Fruit fly (Drosophila melanogaster) whole organism, prepupa: Measurements from ENCODE around the gene mthl12.

Source experiments
- Blimp-1 ChIP-seq: fragments of 200-800 bp; sonication (Bioruptor generic); optimal IDR thresholded peaks from 3 replicates; lab custom pipeline; 2017; ENCODE audit warnings: missing biosample characterization, missing genetic modification characterization, mild to moderate bottlenecking, moderate library complexity, missing genetic modification reagents
- CG11294 ChIP-seq: fragments of 200-800 bp; sonication (Bioruptor generic); IDR thresholded peaks from 2 replicates; pipeline ENCODE4 v1.3.6; 2022; ENCODE audit warnings: missing biosample characterization, missing genetic modification characterization
- CG11762 ChIP-seq: fragments of 200-800 bp; sonication (Bioruptor generic); optimal IDR thresholded peaks from 3 replicates; lab custom pipeline; 2016; ENCODE audit warnings: missing biosample characterization, missing genetic modification characterization; ENCODE audit not compliant: insufficient read depth
- CG11902 ChIP-seq: fragments of 200-800 bp; sonication (Bioruptor generic); optimal IDR thresholded peaks from 3 replicates; lab custom pipeline; 2016; ENCODE audit warnings: missing biosample characterization, missing genetic modification characterization
- CG15336 ChIP-seq: fragments of 200-800 bp; sonication (Bioruptor generic); IDR thresholded peaks from 2 replicates; pipeline ENCODE4 v1.3.6; 2022; ENCODE audit warnings: missing biosample characterization, missing genetic modification characterization
- CG1621 ChIP-seq: fragments of 200-800 bp; sonication (Bioruptor generic); optimal IDR thresholded peaks from 3 replicates; lab custom pipeline; 2018; ENCODE audit warnings: missing biosample characterization, mild to moderate bottlenecking, missing genetic modification characterization
- CG3032 ChIP-seq: fragments of 200-800 bp; optimal IDR thresholded peaks from 2 replicates; lab custom pipeline; 2019; ENCODE audit warnings: missing biosample characterization, mild to moderate bottlenecking, missing genetic modification characterization, moderate library complexity
- CG31627 ChIP-seq: fragments of 200-800 bp; sonication (Bioruptor generic); optimal IDR thresholded peaks from 3 replicates; lab custom pipeline; 2016; ENCODE audit warnings: missing biosample characterization, missing genetic modification characterization
- CG34406 ChIP-seq: fragments of 200-800 bp; sonication (Bioruptor generic); optimal IDR thresholded peaks from 3 replicates; lab custom pipeline; 2016; ENCODE audit warnings: missing biosample characterization, missing genetic modification characterization
- CG3919 ChIP-seq: fragments of 200-800 bp; sonication (Bioruptor generic); optimal IDR thresholded peaks from 3 replicates; lab custom pipeline; 2016; ENCODE audit warnings: missing biosample characterization, missing genetic modification characterization
- CG4318 ChIP-seq: fragments of 200-800 bp; sonication (Bioruptor generic); optimal IDR thresholded peaks from 3 replicates; lab custom pipeline; 2017; ENCODE audit warnings: missing biosample characterization, mild to moderate bottlenecking, missing genetic modification characterization
- CG6163 ChIP-seq: fragments of 200-800 bp; sonication (Bioruptor generic); IDR thresholded peaks from 3 replicates; pipeline ENCODE4 v1.3.6; 2022; ENCODE audit warnings: missing biosample characterization, missing genetic modification characterization
- CG6276 ChIP-seq: fragments of 200-800 bp; sonication (Bioruptor generic); optimal IDR thresholded peaks from 2 replicates; lab custom pipeline; 2017; ENCODE audit warnings: missing biosample characterization, mild to moderate bottlenecking, missing genetic modification characterization
- CG6792 ChIP-seq: fragments of 200-800 bp; sonication (Bioruptor generic); optimal IDR thresholded peaks from 3 replicates; lab custom pipeline; 2016; ENCODE audit warnings: missing biosample characterization, missing genetic modification characterization
- CG6808 ChIP-seq: fragments of 200-800 bp; sonication (Bioruptor generic); optimal IDR thresholded peaks from 3 replicates; lab custom pipeline; 2017; ENCODE audit warnings: missing biosample characterization, missing genetic modification characterization, mild to moderate bottlenecking, moderate library complexity, missing genetic modification reagents
- CG6854 ChIP-seq: fragments of 200-800 bp; sonication (Bioruptor generic); optimal IDR thresholded peaks from 2 replicates; lab custom pipeline; 2017; ENCODE audit warnings: missing biosample characterization, mild to moderate bottlenecking, missing genetic modification characterization
- CG7368 ChIP-seq: fragments of 200-800 bp; sonication (Bioruptor generic); optimal IDR thresholded peaks from 3 replicates; lab custom pipeline; 2016; ENCODE audit warnings: missing biosample characterization, missing genetic modification characterization
- CG8319 ChIP-seq: fragments of 200-800 bp; sonication (Bioruptor generic); optimal IDR thresholded peaks from 3 replicates; lab custom pipeline; 2016; ENCODE audit warnings: missing biosample characterization, missing genetic modification characterization
- CG8632 ChIP-seq: fragments of 200-800 bp; sonication (Bioruptor generic); optimal IDR thresholded peaks from 3 replicates; lab custom pipeline; 2016; ENCODE audit warnings: missing biosample characterization, missing genetic modification characterization
- CG9139 ChIP-seq: fragments of 200-800 bp; sonication (Bioruptor generic); optimal IDR thresholded peaks from 3 replicates; lab custom pipeline; 2017; ENCODE audit warnings: missing biosample characterization, mild to moderate bottlenecking, missing genetic modification characterization
- Eip75B ChIP-seq: fragments of 200-800 bp; sonication (Bioruptor generic); optimal IDR thresholded peaks from 3 replicates; lab custom pipeline; 2016; ENCODE audit warnings: missing biosample characterization, missing genetic modification characterization
- Eip78C ChIP-seq: fragments of 200-800 bp; sonication (Bioruptor generic); peaks from one replicate; lab custom pipeline; 2016; ENCODE audit warnings: missing biosample characterization, missing genetic modification characterization
- Ets96B ChIP-seq: fragments of 200-800 bp; optimal IDR thresholded peaks from 2 replicates; lab custom pipeline; 2019; ENCODE audit warnings: missing biosample characterization, mild to moderate bottlenecking, missing genetic modification characterization, moderate library complexity
- Hr38 ChIP-seq: sonication (Bioruptor generic); optimal IDR thresholded peaks from 2 replicates; lab custom pipeline; 2016; ENCODE audit warnings: missing biosample characterization, missing genetic modification characterization
- Lpt ChIP-seq: fragments of 200-800 bp; sonication (Bioruptor generic); optimal IDR thresholded peaks from 3 replicates; lab custom pipeline; 2016; ENCODE audit warnings: missing biosample characterization, missing genetic modification characterization
- Met ChIP-seq: fragments of 200-800 bp; sonication (Bioruptor generic); optimal IDR thresholded peaks from 3 replicates; lab custom pipeline; 2016; ENCODE audit warnings: missing biosample characterization, missing genetic modification characterization
- OdsH ChIP-seq: fragments of 200-800 bp; sonication (Bioruptor generic); optimal IDR thresholded peaks from 3 replicates; lab custom pipeline; 2016; ENCODE audit warnings: missing biosample characterization, missing genetic modification characterization
- Smox ChIP-seq: fragments of 200-800 bp; sonication (Bioruptor generic); optimal IDR thresholded peaks from 3 replicates; lab custom pipeline; 2016; ENCODE audit warnings: missing biosample characterization, missing genetic modification characterization
- Sox102F ChIP-seq: fragments of 200-800 bp; sonication (Bioruptor generic); optimal IDR thresholded peaks from 2 replicates; lab custom pipeline; 2016; ENCODE audit warnings: missing biosample characterization, mild to moderate bottlenecking, missing genetic modification characterization
- Sox14 ChIP-seq: fragments of 200-800 bp; sonication (Bioruptor generic); optimal IDR thresholded peaks from 3 replicates; lab custom pipeline; 2016; ENCODE audit warnings: missing biosample characterization, missing genetic modification characterization
- achi ChIP-seq: fragments of 200-800 bp; sonication (Bioruptor generic); optimal IDR thresholded peaks from 3 replicates; lab custom pipeline; 2016; ENCODE audit warnings: missing biosample characterization, missing genetic modification characterization
- acj6 ChIP-seq: fragments of 200-800 bp; sonication (Bioruptor generic); optimal IDR thresholded peaks from 3 replicates; lab custom pipeline; 2016; ENCODE audit warnings: missing biosample characterization, missing genetic modification characterization
- dac ChIP-seq: fragments of 200-800 bp; sonication (Bioruptor generic); optimal IDR thresholded peaks from 2 replicates; lab custom pipeline; 2017; ENCODE audit warnings: missing biosample characterization, mild to moderate bottlenecking, missing genetic modification characterization
- dsx ChIP-seq: fragments of 200-800 bp; optimal IDR thresholded peaks from 3 replicates; lab custom pipeline; 2019; ENCODE audit warnings: missing biosample characterization, mild to moderate bottlenecking, missing genetic modification characterization, moderate library complexity; ENCODE audit not compliant: poor library complexity, severe bottlenecking
- fd59A ChIP-seq: fragments of 200-800 bp; sonication (Bioruptor generic); optimal IDR thresholded peaks from 2 replicates; lab custom pipeline; 2017; ENCODE audit warnings: missing biosample characterization, mild to moderate bottlenecking, missing genetic modification characterization, missing genetic modification reagents
- fd85E ChIP-seq: fragments of 200-800 bp; sonication (Bioruptor generic); optimal IDR thresholded peaks from 3 replicates; lab custom pipeline; 2016; ENCODE audit warnings: missing biosample characterization, missing genetic modification characterization
- lz ChIP-seq: fragments of 200-800 bp; sonication (Bioruptor generic); optimal IDR thresholded peaks from 3 replicates; lab custom pipeline; 2016; ENCODE audit warnings: missing biosample characterization, missing genetic modification characterization
- net ChIP-seq: fragments of 200-800 bp; sonication (Bioruptor generic); optimal IDR thresholded peaks from 3 replicates; lab custom pipeline; 2016; ENCODE audit warnings: missing biosample characterization, missing genetic modification characterization
- pdm3 ChIP-seq: fragments of 200-800 bp; sonication (Bioruptor generic); optimal IDR thresholded peaks from 3 replicates; lab custom pipeline; 2016; ENCODE audit warnings: missing biosample characterization, missing genetic modification characterization
- salr ChIP-seq, 2 experiments: fragments of 200-800 bp; sonication (Bioruptor generic); optimal IDR thresholded peaks; 3 replicates each; lab custom pipeline; 2016 to 2018; ENCODE audit warnings: missing biosample characterization in 2 of 2, missing genetic modification characterization in 2 of 2, mild to moderate bottlenecking in 1 of 2
- spab ChIP-seq: fragments of 200-800 bp; sonication (Bioruptor generic); optimal IDR thresholded peaks from 2 replicates; lab custom pipeline; 2017; ENCODE audit warnings: missing biosample characterization, mild to moderate bottlenecking, missing genetic modification characterization, missing genetic modification reagents
- ss ChIP-seq, 2 experiments: fragments of 200-800 bp; sonication (Bioruptor generic); optimal IDR thresholded peaks; 2 replicates in 1 of 2; 3 replicates in 1 of 2; lab custom pipeline; 2017 to 2018; ENCODE audit warnings: mild to moderate bottlenecking in 2 of 2, missing biosample characterization in 2 of 2, missing genetic modification characterization in 2 of 2, moderate library complexity in 1 of 2
- topi ChIP-seq: fragments of 200-800 bp; sonication (Bioruptor generic); optimal IDR thresholded peaks from 3 replicates; lab custom pipeline; 2016; ENCODE audit warnings: missing biosample characterization, missing genetic modification characterization

The mthl12 gene

DNA sequence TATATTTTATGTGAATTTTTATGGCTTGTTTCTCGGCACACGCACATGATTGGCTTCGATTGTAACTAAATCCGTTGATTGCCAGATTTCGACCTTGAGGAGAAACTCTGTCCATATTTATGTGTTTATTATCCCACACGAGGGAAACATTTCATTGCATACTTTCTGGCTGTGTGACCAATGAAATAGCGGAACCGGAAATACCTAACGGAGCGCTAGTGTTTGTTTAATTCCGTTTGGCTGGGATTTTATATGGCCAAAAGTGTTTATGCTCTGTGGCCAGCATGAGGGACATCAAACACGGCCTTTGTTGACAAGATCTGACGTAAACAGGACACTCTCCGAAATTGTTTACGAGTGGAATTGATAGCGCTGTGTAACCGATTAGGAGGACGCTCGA is 33.6 kb upstream of the mthl12 start:
- TF ChIP-seq net (peak; percentile 30), CG11902 (GFP tag; lab: Kevin White, UChicago) (no peak), CG6854 (GFP tag; lab: Kevin White, UChicago) (no peak), CG6163 (GFP tag; lab: Robert Waterston, UW) (no peak), CG8632 (no peak), CG1621 (tag; lab: Kevin White, UChicago) (no peak), Eip75B (GFP tag; lab: Kevin White, UChicago) (no peak), ss (GFP tag; optimal IDR thresholded peaks at IDR 0.05; lab: Kevin White, UChicago) (no peak), lz (GFP tag; lab: Kevin White, UChicago) (no peak), CG6276 (GFP tag; lab: Kevin White, UChicago) (no peak), CG3032 (no peak), pdm3 (peak; percentile 16), CG6792 (GFP tag; lab: Kevin White, UChicago) (no peak), topi (GFP tag; lab: Kevin White, UChicago) (no peak), achi (peak; percentile 35), CG4318 (GFP tag; lab: Kevin White, UChicago) (no peak), Hr38 (GFP tag; lab: Kevin White, UChicago) (no peak), OdsH (GFP tag; lab: Kevin White, UChicago) (no peak), Ets96B (no peak), Eip78C (GFP tag; lab: Kevin White, UChicago) (peak; percentile 77), CG31627 (no peak), CG6808 (GFP tag; lab: Kevin White, UChicago) (no peak), salr (GFP tag; optimal IDR thresholded peaks at IDR 0.05; lab: Kevin White, UChicago) (peak in 1 of 2 experiments; percentile 8), CG3919 (GFP tag; lab: Kevin White, UChicago) (peak; percentile 40), Met (GFP tag; lab: Kevin White, UChicago) (peak; percentile 13), dac (no peak), fd85E (no peak), Lpt (GFP tag; lab: Kevin White, UChicago) (no peak), spab (GFP tag; lab: Kevin White, UChicago) (no peak), acj6 (GFP tag; lab: Kevin White, UChicago) (peak; percentile 2), CG34406 (GFP tag; lab: Kevin White, UChicago) (peak; percentile 29), Sox102F (GFP tag; lab: Kevin White, UChicago) (peak; percentile 43), Blimp-1 (GFP tag; lab: Kevin White, UChicago) (no peak), fd59A (GFP tag; lab: Kevin White, UChicago) (no peak)

DNA sequence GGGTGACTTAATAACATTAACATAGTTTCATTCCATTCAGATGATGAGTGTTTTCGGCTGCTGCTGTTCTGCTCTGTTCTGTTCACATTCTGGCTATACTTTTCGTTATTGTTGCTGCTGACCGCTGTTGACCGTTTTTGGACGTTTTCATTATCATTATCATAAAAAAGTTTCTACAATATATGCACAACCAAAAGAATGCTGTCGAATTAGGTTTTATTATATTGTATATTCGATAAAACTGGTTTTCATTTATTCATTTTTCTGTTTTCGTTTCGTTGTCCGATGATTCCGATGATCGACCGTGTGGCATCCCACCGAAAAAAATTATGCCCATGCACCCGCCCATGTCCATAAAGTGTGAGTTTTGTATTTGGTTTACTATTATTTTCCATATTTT is 20.4 kb upstream of the mthl12 start:
- TF ChIP-seq CG8319 (GFP tag; lab: Kevin White, UChicago) = no peak
- TF ChIP-seq, all 60 proteins: peak for 0

DNA sequence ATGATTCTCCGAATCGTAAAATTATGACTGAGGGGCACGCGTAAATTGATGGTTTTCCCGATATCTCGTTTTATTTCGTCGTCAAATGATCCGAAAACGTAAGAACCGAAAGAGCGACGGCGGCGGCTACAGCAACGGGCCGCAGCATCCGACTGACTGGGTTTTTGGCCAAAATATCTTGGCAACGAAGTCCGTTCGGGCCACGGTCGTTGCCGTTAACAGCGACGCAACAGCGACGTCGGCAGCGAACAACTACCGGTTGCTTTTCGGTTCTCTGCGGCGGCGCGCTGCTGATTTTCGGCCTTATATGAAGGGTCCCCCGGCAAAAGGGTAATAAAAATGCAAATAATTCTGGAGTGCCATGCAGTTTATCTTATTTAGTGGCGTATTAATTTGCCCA is 19.5 kb upstream of the mthl12 start, which contains the start of gene PK2-R2:
Gene PK2-R2, minus strand, starts transcription at position 160 of the 400 bp plus-strand sequence.
- TF ChIP-seq CG4318 (GFP tag; lab: Kevin White, UChicago) = no peak
- no peak for TF ChIP-seq Smox
- no peak for TF ChIP-seq CG9139 (GFP tag; lab: Kevin White, UChicago)
- no peak for TF ChIP-seq CG7368 (GFP tag; lab: Kevin White, UChicago)
- no peak for TF ChIP-seq achi
- no peak for TF ChIP-seq Ets96B
- no peak for TF ChIP-seq Hr38 (GFP tag; lab: Kevin White, UChicago)
- TF ChIP-seq Sox14 (GFP tag; lab: Kevin White, UChicago) = no peak
- no peak for TF ChIP-seq CG6808 (GFP tag; lab: Kevin White, UChicago)
- TF ChIP-seq pdm3 = no peak
- TF ChIP-seq fd59A (GFP tag; lab: Kevin White, UChicago) = no peak
- no peak for TF ChIP-seq CG11294 (GFP tag; lab: Robert Waterston, UW)
- TF ChIP-seq dsx (GFP tag; lab: Kevin White, UChicago) = no peak
- no peak for TF ChIP-seq Met (GFP tag; lab: Kevin White, UChicago)
- no peak for TF ChIP-seq CG6792 (GFP tag; lab: Kevin White, UChicago)
- TF ChIP-seq Sox102F (GFP tag; lab: Kevin White, UChicago) = no peak
- TF ChIP-seq net = no peak
- no peak for TF ChIP-seq CG11762 (GFP tag; lab: Kevin White, UChicago)
- TF ChIP-seq CG15336 = no peak
